Worm (Caenorhabditis elegans) whole organism, midembryonic: ENCODE measurements around the gene B0454.5.

Source experiments
- flt-1 ChIP-seq: fragments of 200-800 bp; sonication (Bioruptor generic); IDR thresholded peaks from 2 replicates; pipeline ENCODE4 v1.3.6; 2022; ENCODE audit warnings: missing genetic modification characterization, missing compliant biosample characterization
- klf-2 ChIP-seq: fragments of 200-800 bp; sonication (Bioruptor generic); conservative IDR thresholded peaks from 2 replicates; pipeline ENCODE4 v1.3.6; 2022; ENCODE audit warnings: missing genetic modification reagents, missing genetic modification characterization, missing compliant biosample characterization
- tab-1 ChIP-seq: fragments of 200-800 bp; sonication (Bioruptor generic); IDR thresholded peaks from 2 replicates; pipeline ENCODE4 v1.3.6; 2022; ENCODE audit warnings: missing genetic modification characterization, missing compliant biosample characterization

DNA sequence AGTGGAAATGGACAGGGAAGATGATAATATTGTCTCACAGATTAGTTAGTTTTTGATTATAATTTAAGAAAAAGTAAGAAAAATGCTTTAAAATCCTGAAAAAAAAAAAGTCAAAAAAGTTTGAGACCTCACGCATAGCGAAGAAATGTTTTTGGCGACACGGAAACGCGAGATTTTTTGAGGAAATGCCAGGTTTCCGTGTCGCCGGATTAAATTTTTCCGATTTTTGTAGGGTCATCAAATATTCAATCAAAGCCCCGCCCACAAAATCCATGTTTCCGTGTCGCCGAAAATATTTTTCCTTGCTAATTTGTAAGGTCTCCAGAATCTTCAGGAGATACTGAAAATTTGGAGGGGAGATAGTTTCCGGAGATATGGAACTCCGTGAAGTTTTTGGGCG is 46.4 kb upstream of the B0454.5 start:
- TF ChIP-seq klf-2 (GFP tag; lab: Robert Waterston, UW) (no peak), flt-1 (GFP tag; lab: Robert Waterston, UW) (no peak), tab-1 (GFP tag; lab: Robert Waterston, UW) (no peak)
